Fruit fly (Drosophila melanogaster): ENCODE results near the gene Lrpprc2.

The Lrpprc2 gene

DNA sequence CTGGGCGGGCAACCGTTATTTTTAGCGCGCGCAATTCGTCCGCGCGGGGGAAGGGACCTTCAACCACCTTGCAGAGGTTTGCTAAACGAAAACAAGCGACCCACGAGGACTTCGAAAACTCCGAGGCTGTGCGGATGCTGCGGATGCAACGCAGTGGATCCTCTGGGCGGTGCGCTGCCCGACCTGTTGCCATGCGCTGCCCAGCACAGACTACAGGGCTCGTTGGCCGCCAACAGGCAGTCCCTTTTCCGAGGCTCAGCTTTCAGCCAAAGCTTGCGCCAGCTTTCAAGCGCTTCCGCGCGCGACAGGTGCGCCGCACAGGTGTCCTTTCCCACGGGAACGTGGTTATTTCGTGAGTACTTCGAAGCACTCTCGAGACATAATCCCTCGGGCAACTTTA is 16.0 kb upstream of the Lrpprc2 start:
- TF ChIP-seq CG32264 (GFP tag; optimal IDR thresholded peaks at IDR 0.05): no peak
- no peak for TF ChIP-seq br (GFP tag; optimal IDR thresholded peaks at IDR 0.05)

DNA sequence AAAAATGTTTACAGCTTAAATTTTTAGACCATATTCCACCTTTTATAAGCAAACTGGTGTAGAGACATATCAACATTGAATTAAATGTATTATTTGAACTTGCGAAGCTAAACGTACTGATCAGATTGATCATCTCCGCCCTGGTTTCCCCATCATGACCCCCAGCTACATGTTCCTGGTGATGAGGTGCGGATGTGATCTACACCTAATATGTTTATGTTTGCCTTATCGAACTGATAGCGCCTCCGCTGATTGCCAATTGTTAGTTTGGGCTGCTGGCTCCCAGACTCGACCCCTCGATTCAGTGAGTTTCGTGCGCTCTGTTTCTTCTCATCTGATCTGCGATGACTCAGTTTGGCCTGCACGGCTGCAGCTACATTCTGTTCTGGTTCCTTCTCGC is 11.8 kb upstream of the Lrpprc2 start, which contains the start of gene CG14780:
CG14780 (plus strand) TSS at position 301 of the 400 bp plus-strand sequence.
- TF ChIP-seq tai (GFP tag; optimal IDR thresholded peaks at IDR 0.05): no peak

DNA sequence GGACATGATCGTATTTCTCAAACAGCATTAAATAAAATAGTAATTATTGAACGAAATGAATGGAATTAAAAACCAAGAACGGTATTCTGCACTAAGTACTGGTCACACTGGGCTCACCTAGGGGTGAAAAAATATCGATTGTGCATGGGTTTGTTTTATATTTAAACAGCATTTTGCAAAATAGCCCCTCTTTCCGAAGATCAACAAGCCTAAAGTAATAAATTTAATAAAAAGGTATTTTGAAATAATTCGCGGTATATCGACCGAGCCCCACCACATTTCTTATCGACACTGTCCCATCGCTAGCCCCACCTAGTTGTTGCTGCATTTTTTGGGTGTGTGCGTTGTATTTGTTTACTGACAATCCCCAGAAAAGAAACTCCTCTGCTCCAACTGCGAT is 10.1 kb upstream of the Lrpprc2 start, which contains the start of gene pck:
pck (plus strand) TSS at position 105 of the 400 bp plus-strand sequence.
- TF ChIP-seq Jra (GFP tag; optimal IDR thresholded peaks at IDR 0.05) (no peak), Abd-B (GFP tag; optimal IDR thresholded peaks at IDR 0.05) (no peak), Dif (GFP tag; optimal IDR thresholded peaks at IDR 0.05; ENCODE audit: partially characterized antibody) (no peak), Hr78 (GFP tag; optimal IDR thresholded peaks at IDR 0.05) (no peak), HLH106 (tag; optimal IDR thresholded peaks at IDR 0.05) (peak; percentile 49), jim (GFP tag; optimal IDR thresholded peaks at IDR 0.05) (no peak), Hnf4 (GFP tag; optimal IDR thresholded peaks at IDR 0.05) (no peak), Myc (optimal IDR thresholded peaks at IDR 0.05) (no peak), brk (GFP tag; optimal IDR thresholded peaks at IDR 0.05) (no peak), dmrt93B (GFP tag; optimal IDR thresholded peaks at IDR 0.05) (no peak), woc (GFP tag; optimal IDR thresholded peaks at IDR 0.05) (no peak), pan (optimal IDR thresholded peaks at IDR 0.05) (no peak), N (GFP tag; optimal IDR thresholded peaks at IDR 0.05) (no peak), Dfd (GFP tag; optimal IDR thresholded peaks at IDR 0.05) (no peak), Hr83 (GFP tag; optimal IDR thresholded peaks at IDR 0.05; ENCODE audit: poor library complexity, severe bottlenecking) (peak; percentile 11), dsf (GFP tag; optimal IDR thresholded peaks at IDR 0.05; ENCODE audit: borderline replicate concordance) (no peak), sage (GFP tag; optimal IDR thresholded peaks at IDR 0.05) (no peak), rgr (GFP tag; optimal IDR thresholded peaks at IDR 0.05) (peak; percentile 82), h (GFP tag; optimal IDR thresholded peaks at IDR 0.05) (peak; percentile 84), Mio (GFP tag; optimal IDR thresholded peaks at IDR 0.05) (no peak), usp (GFP tag; optimal IDR thresholded peaks at IDR 0.05) (no peak), CG32264 (GFP tag; optimal IDR thresholded peaks at IDR 0.05) (no peak), Sp1 (GFP tag; optimal IDR thresholded peaks at IDR 0.05) (peak; percentile 51), GATAd (GFP tag; optimal IDR thresholded peaks at IDR 0.05) (peak; percentile 39), CG9705 (GFP tag; optimal IDR thresholded peaks at IDR 0.05) (no peak), br (GFP tag; optimal IDR thresholded peaks at IDR 0.05) (peak; percentile 79), ey (GFP tag; optimal IDR thresholded peaks at IDR 0.05) (peak; percentile 74), lola (GFP tag; optimal IDR thresholded peaks at IDR 0.05) (no peak), sv (GFP tag; optimal IDR thresholded peaks at IDR 0.05) (peak; percentile 71), fru (GFP tag; optimal IDR thresholded peaks at IDR 0.05) (peak; percentile 75), tai (GFP tag; optimal IDR thresholded peaks at IDR 0.05) (no peak), foxo (GFP tag; optimal IDR thresholded peaks at IDR 0.05) (peak in 1 of 2 experiments; percentile 83), CrebA (GFP tag; optimal IDR thresholded peaks at IDR 0.05; ENCODE audit: borderline replicate concordance) (no peak), Vsx2 (GFP tag; optimal IDR thresholded peaks at IDR 0.05; ENCODE audit: partially characterized antibody) (no peak), dl (GFP tag; optimal IDR thresholded peaks at IDR 0.05; ENCODE audit: insufficient read depth in 1 of 2, partially characterized antibody in 2 of 2) (no peak), Rel (GFP tag; optimal IDR thresholded peaks at IDR 0.05) (no peak), Rel (tag; optimal IDR thresholded peaks at IDR 0.05) (peak; percentile 19), OdsH (GFP tag; optimal IDR thresholded peaks at IDR 0.05) (peak; percentile 75), psq (GFP tag; optimal IDR thresholded peaks at IDR 0.05) (peak; percentile 58)
